Fruit fly (Drosophila melanogaster): ENCODE results near the gene Ir75a.
A peak's percentile ranks its signal among the peaks of the same experiment; 100 is the strongest.

Gene Ir75a

dm6 chr3L:17814036-17814435 is 3.7 kb downstream of the Ir75a start, which contains the start of gene Cln3 (continued):
- no peak for TF ChIP-seq caup (GFP tag; optimal IDR thresholded peaks at IDR 0.05; ENCODE audit: severe bottlenecking)
- no peak for TF ChIP-seq bbx (GFP tag; IDR thresholded peaks at IDR 0.05; ENCODE audit: partially characterized antibody)
- TF ChIP-seq HLHmδ (GFP tag; optimal IDR thresholded peaks at IDR 0.05): no peak
- no peak for TF ChIP-seq CG6689 (GFP tag; IDR thresholded peaks at IDR 0.05)
- TF ChIP-seq CG10543 (GFP tag; optimal IDR thresholded peaks at IDR 0.05): no peak
- TF ChIP-seq Hmr (GFP tag; optimal IDR thresholded peaks at IDR 0.05): peak; percentile 27
- TF ChIP-seq bsh (GFP tag; optimal IDR thresholded peaks at IDR 0.05): no peak
- no peak for TF ChIP-seq luna (GFP tag; optimal IDR thresholded peaks at IDR 0.05)
- TF ChIP-seq Doc2 (GFP tag; IDR thresholded peaks at IDR 0.05): no peak
- TF ChIP-seq CG10209 (GFP tag; optimal IDR thresholded peaks at IDR 0.05): no peak
- no peak for TF ChIP-seq CG33557 (GFP tag; optimal IDR thresholded peaks at IDR 0.05)
- no peak for TF ChIP-seq CG4282 (GFP tag; optimal IDR thresholded peaks at IDR 0.05)

- TF ChIP-seq CG12071 (GFP tag; optimal IDR thresholded peaks at IDR 0.05) (peak; percentile 32), CG4617 (GFP tag; optimal IDR thresholded peaks at IDR 0.05; ENCODE audit: borderline replicate concordance) (no peak), Sry-β (GFP tag; optimal IDR thresholded peaks at IDR 0.05) (no peak), CG2120 (GFP tag; optimal IDR thresholded peaks at IDR 0.05) (no peak), sna (GFP tag; IDR thresholded peaks at IDR 0.05; ENCODE audit: partially characterized antibody) (no peak), CG11560 (tag; IDR thresholded peaks at IDR 0.05) (no peak), CG2889 (GFP tag; IDR thresholded peaks at IDR 0.05) (0 out of 3 replicates have a peak, but pooled peaks have one; percentile 8), NFAT (GFP tag; IDR thresholded peaks at IDR 0.05) (peak; percentile 14; the same call in 1 of the 2 replicates), CG6791 (GFP tag; IDR thresholded peaks at IDR 0.05; ENCODE audit: partially characterized antibody) (no peak), CG11723 (GFP tag; optimal IDR thresholded peaks at IDR 0.05) (no peak), otp (GFP tag; IDR thresholded peaks at IDR 0.05) (no peak), H2.0 (GFP tag; IDR thresholded peaks at IDR 0.05) (no peak), CG3281 (GFP tag; optimal IDR thresholded peaks at IDR 0.05) (peak; percentile 4), sens (GFP tag) (peak; percentile 69), oc (tag; optimal IDR thresholded peaks at IDR 0.05) (peak; percentile 40), Meics (GFP tag; optimal IDR thresholded peaks at IDR 0.05) (peak; percentile 34), CG6813 (GFP tag; optimal IDR thresholded peaks at IDR 0.05) (peak; percentile 37), disco-r (GFP tag; optimal IDR thresholded peaks at IDR 0.05) (no peak), CG34376 (GFP tag; optimal IDR thresholded peaks at IDR 0.05) (peak; percentile 59), CG7357 (GFP tag; IDR thresholded peaks at IDR 0.05) (no peak), Fer1 (GFP tag; optimal IDR thresholded peaks at IDR 0.05) (no peak), CG1647 (GFP tag; optimal IDR thresholded peaks at IDR 0.05) (no peak), CG13296 (GFP tag; optimal IDR thresholded peaks at IDR 0.05) (peak; percentile 38), CG15269 (tag; optimal IDR thresholded peaks at IDR 0.05) (peak; percentile 26), Mrtf (GFP tag; IDR thresholded peaks at IDR 0.05) (no peak), gro (GFP tag; optimal IDR thresholded peaks at IDR 0.05) (no peak), CG12104 (GFP tag; optimal IDR thresholded peaks at IDR 0.05) (no peak), CHES-1-like (GFP tag; optimal IDR thresholded peaks at IDR 0.05) (no peak), CkIIα-i1 (GFP tag; IDR thresholded peaks at IDR 0.05) (no peak), sob (GFP tag; IDR thresholded peaks at IDR 0.05) (peak; percentile 20; the same call in 1 of the 2 replicates), hkb (optimal IDR thresholded peaks at IDR 0.05) (no peak), hkb (GFP tag; IDR thresholded peaks at IDR 0.05) (no peak), dan (GFP tag; IDR thresholded peaks at IDR 0.05) (no peak), Rfx (GFP tag; IDR thresholded peaks at IDR 0.05) (peak; percentile 18; the same call in 1 of the 2 replicates), pzg (GFP tag; optimal IDR thresholded peaks at IDR 0.05) (no peak), CG2129 (GFP tag; IDR thresholded peaks at IDR 0.05; ENCODE audit: partially characterized antibody) (no peak), CG2678 (tag; optimal IDR thresholded peaks at IDR 0.05) (peak; percentile 44)
These were observed 9.0 kb downstream of the Ir75a start, which contains the start of gene CG32191 for dm6 chr3L:17808597-17809213. Gene CG32191 (minus strand): TSS chr3L:17809146.

Measured in whole organism, embryonic.